Worm (Caenorhabditis elegans): ENCODE measurements around the gene sri-18.

sri-18 gene

DNA sequence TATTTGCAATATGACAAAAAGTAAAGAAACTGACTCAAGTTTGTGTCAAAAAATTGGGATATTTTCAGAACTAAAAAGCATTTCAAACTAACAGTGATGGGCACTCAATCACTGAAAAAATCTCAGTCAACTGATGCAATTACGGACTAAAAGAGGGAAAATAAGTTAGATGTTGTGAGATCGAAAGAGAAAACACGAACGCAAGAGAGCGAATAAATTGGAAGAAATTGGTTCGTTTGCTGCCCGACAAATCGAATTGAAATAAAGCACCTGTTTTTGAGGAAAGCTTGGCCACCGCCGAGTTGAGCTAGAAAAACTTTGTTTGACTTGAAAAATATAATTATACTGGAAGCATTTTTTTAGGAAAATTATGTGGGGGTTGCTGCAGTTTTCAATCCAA, 5.7 kb upstream of the sri-18 start:
- TF ChIP-seq unc-62 (GFP tag; optimal IDR thresholded peaks at IDR 0.05): no peak

DNA sequence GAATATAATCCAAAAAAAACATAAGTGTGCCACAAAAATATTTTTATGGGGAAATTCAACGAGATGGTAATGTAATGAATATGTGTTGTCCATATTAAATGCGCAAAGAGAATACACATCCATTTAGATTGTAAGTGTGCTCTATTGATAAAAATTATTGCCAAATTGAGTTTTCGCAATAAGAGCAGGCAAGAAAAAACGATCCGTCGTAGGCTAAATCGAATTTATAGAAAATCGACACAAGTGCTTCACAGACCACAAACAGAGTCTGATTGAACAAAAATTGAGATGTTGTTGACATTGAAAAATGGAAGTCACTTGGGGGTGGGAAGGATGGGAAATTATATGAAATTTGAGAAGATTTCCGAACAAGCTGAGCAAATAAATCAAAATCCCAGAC, 4.7 kb upstream of the sri-18 start:
- no peak for TF ChIP-seq unc-62 (GFP tag; optimal IDR thresholded peaks at IDR 0.05)

DNA sequence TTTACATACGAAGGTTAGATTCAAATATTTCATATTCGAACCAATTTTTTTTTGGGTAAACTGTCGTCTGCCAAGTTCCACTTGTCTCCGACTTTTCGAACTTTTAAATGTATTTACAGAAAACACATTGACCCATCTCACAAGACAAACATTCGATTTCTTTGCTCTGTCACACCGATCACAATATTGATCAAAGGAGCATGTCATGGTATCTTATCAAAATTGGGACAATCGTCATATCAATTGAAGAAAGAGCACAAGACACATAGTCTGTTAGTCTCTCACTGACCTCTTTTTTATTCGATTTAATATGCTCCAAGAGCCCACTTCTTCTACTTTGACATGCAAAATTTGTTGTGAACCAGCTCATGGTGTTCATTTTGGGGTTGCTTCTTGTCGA, 4.3 kb downstream of the sri-18 start, which contains the start of gene nhr-232:
Gene nhr-232 (plus strand): TSS at position 121 of the 400 bp plus-strand sequence.
- no peak for TF ChIP-seq unc-62 (GFP tag; optimal IDR thresholded peaks at IDR 0.05)

- no peak for TF ChIP-seq unc-62 (GFP tag; optimal IDR thresholded peaks at IDR 0.05)
Measured at ce11 chrV:10255005-10255472, 5.3 kb downstream of the sri-18 start, which contains the start of gene rop-1. Gene rop-1, minus strand, starts transcription at chrV:10255055.

DNA sequence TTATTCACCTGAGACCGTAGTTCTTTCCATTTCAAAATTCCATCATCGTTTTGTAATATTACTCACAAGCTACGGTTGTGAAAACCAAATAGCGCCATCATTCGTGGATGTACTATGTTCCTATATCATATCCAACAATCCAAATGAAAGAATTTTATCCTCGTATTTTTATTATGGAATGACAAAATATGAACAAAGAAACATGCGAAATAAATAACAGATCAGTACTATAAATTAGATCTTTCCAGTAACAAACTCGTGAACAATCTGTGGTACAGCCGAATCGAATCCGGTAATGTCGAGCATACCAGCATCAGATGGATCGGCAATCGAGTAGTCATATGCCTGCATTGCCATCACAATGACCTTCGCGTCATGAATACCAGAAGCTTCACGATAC, 7.7 kb downstream of the sri-18 start:
- TF ChIP-seq unc-62 (GFP tag; optimal IDR thresholded peaks at IDR 0.05): no peak

- TF ChIP-seq unc-62 (GFP tag; optimal IDR thresholded peaks at IDR 0.05): no peak
Measured at ce11 chrV:10249515-10249914, 10.8 kb downstream of the sri-18 start.

DNA sequence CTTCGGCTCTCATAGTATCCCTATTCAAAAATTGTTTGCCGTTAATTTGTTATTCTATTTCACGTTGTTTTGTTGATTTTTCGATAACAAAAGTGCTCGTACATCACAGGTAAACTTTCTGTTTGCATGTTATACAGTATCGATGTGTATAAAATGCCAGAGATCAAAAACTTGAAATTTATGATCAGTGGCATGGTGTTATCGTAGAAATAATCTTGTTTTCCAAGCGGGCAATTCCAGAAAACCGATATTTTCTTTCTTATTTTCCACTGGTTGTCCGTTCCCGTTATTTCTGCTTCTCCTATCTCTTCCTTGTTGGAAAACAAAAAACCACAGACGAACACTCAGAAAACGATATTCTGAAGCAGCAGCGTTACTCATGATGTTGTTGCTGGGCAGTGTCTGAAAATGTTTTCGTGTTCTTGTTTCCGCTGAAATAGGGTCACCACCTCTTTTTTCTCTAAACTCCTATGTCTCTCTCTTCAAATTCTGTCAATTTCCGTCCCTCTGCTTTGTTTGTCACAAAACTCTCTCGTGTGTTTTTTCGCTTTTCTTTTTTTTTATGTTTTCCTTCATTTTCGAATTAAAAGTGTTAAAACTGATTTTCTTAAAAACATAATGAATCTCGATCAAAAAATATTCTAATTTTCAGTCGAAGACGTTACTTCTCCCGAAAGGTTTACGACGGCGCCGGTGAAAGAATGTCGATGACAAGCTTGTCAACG, 11.9 kb downstream of the sri-18 start, which contains the start of gene akt-1:
Gene akt-1 (plus strand): TSS at position 651 of the 725 bp plus-strand sequence.
- no peak for TF ChIP-seq unc-62 (GFP tag; optimal IDR thresholded peaks at IDR 0.05)

ce11 chrV:10247673-10248239, 12.6 kb downstream of the sri-18 start:
- no peak for TF ChIP-seq unc-62 (GFP tag; optimal IDR thresholded peaks at IDR 0.05)

- TF ChIP-seq unc-62 (GFP tag; optimal IDR thresholded peaks at IDR 0.05): no peak
Measured at ce11 chrV:10246967-10247366, 13.4 kb downstream of the sri-18 start.

DNA sequence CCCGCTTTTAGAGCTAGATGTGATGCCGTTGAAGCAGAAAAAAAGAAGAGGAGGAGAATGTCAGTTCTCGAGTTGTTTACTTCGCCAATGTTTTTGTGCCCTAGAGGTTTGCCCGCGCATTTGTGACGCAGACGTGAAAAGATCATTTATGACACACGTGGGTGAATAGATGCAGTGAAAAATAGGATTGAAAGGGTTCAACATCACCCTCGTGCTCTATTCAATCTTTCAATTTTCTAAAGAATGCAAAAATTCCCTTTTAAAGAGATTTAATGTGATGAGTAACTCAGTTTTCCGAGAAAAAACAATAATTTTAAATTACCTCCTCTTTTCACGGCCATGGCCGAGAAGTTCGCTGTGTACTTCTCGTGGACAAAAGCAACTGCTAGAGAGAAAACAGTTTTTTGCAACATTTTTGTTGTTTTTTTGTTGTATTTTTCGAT, 13.9 kb downstream of the sri-18 start:
- no peak for TF ChIP-seq unc-62 (GFP tag; optimal IDR thresholded peaks at IDR 0.05)

DNA sequence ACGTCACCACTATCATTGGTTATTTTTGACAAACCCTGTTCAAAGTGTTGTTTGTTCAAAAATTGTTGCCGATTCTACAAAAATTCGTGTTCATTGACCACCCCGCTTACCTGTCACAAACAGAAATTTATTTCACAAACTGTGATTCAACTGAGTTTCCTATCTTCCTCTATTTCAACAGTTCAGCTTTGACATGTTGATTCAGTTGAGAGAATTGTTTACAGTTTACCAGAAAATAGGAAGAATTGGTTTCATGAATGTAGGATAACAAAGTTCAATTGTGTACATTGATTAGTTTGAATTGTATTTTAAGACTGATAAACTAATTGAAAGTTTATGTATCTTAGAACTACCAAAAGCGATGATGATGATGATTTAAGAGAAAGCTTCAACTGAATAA, 14.7 kb downstream of the sri-18 start:
- no peak for TF ChIP-seq unc-62 (GFP tag; optimal IDR thresholded peaks at IDR 0.05)

- TF ChIP-seq unc-62 (GFP tag; optimal IDR thresholded peaks at IDR 0.05): no peak
Measured at ce11 chrV:10244018-10244720, 16.2 kb downstream of the sri-18 start.

DNA sequence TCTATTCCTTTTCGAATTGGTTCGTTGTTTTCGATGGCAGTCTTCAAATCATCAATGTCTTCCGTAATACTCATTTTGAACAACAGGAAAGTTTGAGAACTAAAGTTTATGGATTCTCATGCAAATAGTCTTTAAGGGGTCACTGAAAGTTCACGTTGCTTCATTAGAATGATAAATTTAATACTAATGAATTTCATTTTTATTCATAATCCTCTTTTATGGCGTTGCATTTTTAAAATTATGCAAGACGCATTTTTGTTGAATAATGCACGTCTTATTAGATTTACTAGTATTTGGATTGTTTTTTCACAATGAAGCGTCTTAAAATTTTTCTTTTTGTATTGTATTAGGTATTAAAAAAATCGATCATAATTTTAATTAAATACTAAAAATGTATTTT, 17.3 kb downstream of the sri-18 start, which contains the start of gene C12D8.9:
Gene C12D8.9 (minus strand): TSS at position 101 of the 400 bp plus-strand sequence.
- TF ChIP-seq unc-62 (GFP tag; optimal IDR thresholded peaks at IDR 0.05): no peak

DNA sequence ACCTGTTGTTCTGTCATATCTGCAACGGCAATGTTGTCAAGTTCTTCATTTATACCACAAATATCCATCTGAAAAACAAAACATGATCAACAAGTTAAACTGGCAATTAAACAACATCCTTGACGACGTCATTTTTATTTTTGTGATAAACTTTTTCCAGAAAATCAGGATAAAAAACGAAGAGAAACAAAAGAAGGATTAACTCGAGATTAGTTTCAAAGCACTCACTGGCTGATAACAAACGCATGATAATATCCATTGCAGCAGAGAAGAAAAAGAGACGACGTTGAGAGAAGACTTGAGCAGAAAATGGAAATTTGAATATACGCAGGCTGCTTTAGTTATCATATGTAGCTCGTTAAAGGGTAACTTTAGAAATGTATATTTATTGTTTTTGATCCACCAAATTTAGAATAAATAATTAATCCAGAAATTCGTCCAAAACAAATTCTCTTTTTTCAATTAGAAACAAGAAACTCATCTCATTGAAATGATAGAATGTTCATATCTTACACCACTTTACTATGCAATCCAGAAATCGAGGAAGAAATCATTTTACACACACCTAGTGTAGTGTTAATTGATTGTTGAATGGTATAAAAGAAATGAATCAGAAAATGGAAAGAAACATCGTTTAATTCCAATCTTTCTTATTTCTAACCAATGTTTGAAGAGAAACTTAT, 19.1 kb downstream of the sri-18 start, which contains the start of the genes C12D8.21 and col-148:
Gene C12D8.21 (minus strand): TSS at position 68 of the 683 bp plus-strand sequence.
Gene col-148 (plus strand): TSS at position 633 of the 683 bp plus-strand sequence.
- TF ChIP-seq unc-62 (GFP tag; optimal IDR thresholded peaks at IDR 0.05): no peak

ce11 chrV:10239861-10240260, 20.5 kb downstream of the sri-18 start, which contains the start of gene fipr-8:
Gene fipr-8, minus strand, starts transcription at chrV:10239961.
- no peak for TF ChIP-seq unc-62 (GFP tag; optimal IDR thresholded peaks at IDR 0.05)

- TF ChIP-seq unc-62 (GFP tag; optimal IDR thresholded peaks at IDR 0.05): no peak
Measured at ce11 chrV:10238665-10239064, 21.7 kb downstream of the sri-18 start, which contains the start of gene fubl-1. Gene fubl-1, minus strand, starts transcription at chrV:10238866.
